Fruit fly (Drosophila melanogaster): Measurements from ENCODE around the gene CG13946.

The CG13946 gene

dm6 chr2L:740031-740430 is 36.3 kb upstream of the CG13946 start (continued):
- no peak; the same call in 1 of the 2 replicates for TF ChIP-seq CG6272 (GFP tag; IDR thresholded peaks at IDR 0.05)
- peak; percentile 67; the same call in 2 of the 3 replicates for TF ChIP-seq CG6791 (GFP tag; IDR thresholded peaks at IDR 0.05; ENCODE audit: partially characterized antibody)
- no peak for TF ChIP-seq pnt (GFP tag; optimal IDR thresholded peaks at IDR 0.05)
- peak; percentile 27 for TF ChIP-seq Jarid2 (GFP tag; optimal IDR thresholded peaks at IDR 0.05)
- TF ChIP-seq CG34376 (GFP tag; optimal IDR thresholded peaks at IDR 0.05): no peak
- TF ChIP-seq E2f2 (GFP tag; IDR thresholded peaks at IDR 0.05): 0 out of 2 replicates have a peak, but pooled peaks have one; percentile 8
- no peak for TF ChIP-seq bowl (GFP tag; IDR thresholded peaks at IDR 0.05)
- TF ChIP-seq kni (GFP tag; optimal IDR thresholded peaks at IDR 0.05): no peak
- no peak for TF ChIP-seq Blimp-1 (GFP tag; optimal IDR thresholded peaks at IDR 0.05)
- peak; percentile 21 for TF ChIP-seq Hr3 (GFP tag; optimal IDR thresholded peaks at IDR 0.05)
- TF ChIP-seq CG11398 (GFP tag; optimal IDR thresholded peaks at IDR 0.05): no peak
- no peak for TF ChIP-seq CG7556 (GFP tag; optimal IDR thresholded peaks at IDR 0.05)
- TF ChIP-seq cato (GFP tag; optimal IDR thresholded peaks at IDR 0.05; ENCODE audit: borderline replicate concordance): no peak
- TF ChIP-seq CG13287 (GFP tag; IDR thresholded peaks at IDR 0.05; ENCODE audit: partially characterized antibody): 0 out of 2 replicates have a peak, but pooled peaks have one; percentile 40
- TF ChIP-seq unc-4 (GFP tag; IDR thresholded peaks at IDR 0.05; ENCODE audit: partially characterized antibody): no peak
- TF ChIP-seq dysf (GFP tag; IDR thresholded peaks at IDR 0.05): peak; percentile 37; the same call in 1 of the 3 replicates
- no peak for TF ChIP-seq ham (GFP tag; IDR thresholded peaks at IDR 0.05)
- no peak for TF ChIP-seq so (GFP tag; IDR thresholded peaks at IDR 0.05)
- TF ChIP-seq CG13624 (GFP tag; optimal IDR thresholded peaks at IDR 0.05): no peak
- TF ChIP-seq fd64A (GFP tag; optimal IDR thresholded peaks at IDR 0.05): no peak
- TF ChIP-seq CG33557 (GFP tag; optimal IDR thresholded peaks at IDR 0.05): no peak
- no peak for TF ChIP-seq Trl (optimal IDR thresholded peaks at IDR 0.05)
- TF ChIP-seq Trl (GFP tag; optimal IDR thresholded peaks at IDR 0.05): no peak
- no peak for TF ChIP-seq CG8359 (GFP tag; optimal IDR thresholded peaks at IDR 0.05; ENCODE audit: borderline replicate concordance)
- no peak for TF ChIP-seq CG43689 (GFP tag; IDR thresholded peaks at IDR 0.05)
- TF ChIP-seq Dek (tag; optimal IDR thresholded peaks at IDR 0.05): no peak
- TF ChIP-seq Bteb2 (GFP tag; optimal IDR thresholded peaks at IDR 0.05): no peak
- TF ChIP-seq gfzf (GFP tag; optimal IDR thresholded peaks at IDR 0.05): no peak
- TF ChIP-seq CG17361 (GFP tag; IDR thresholded peaks at IDR 0.05): no peak; the same call in 2 of the 3 replicates
- no peak for TF ChIP-seq gt (GFP tag; IDR thresholded peaks at IDR 0.05)
- no peak for TF ChIP-seq en (GFP tag; optimal IDR thresholded peaks at IDR 0.05)
- peak; percentile 54; the same call in 1 of the 3 replicates for TF ChIP-seq Opbp (GFP tag; IDR thresholded peaks at IDR 0.05; ENCODE audit: partially characterized antibody)
- TF ChIP-seq CG6689 (GFP tag; IDR thresholded peaks at IDR 0.05): no peak
- no peak for TF ChIP-seq CG10274 (GFP tag; optimal IDR thresholded peaks at IDR 0.05)
- TF ChIP-seq ssp (GFP tag; IDR thresholded peaks at IDR 0.05): peak; percentile 41; the same call in 1 of the 2 replicates
- TF ChIP-seq sim (GFP tag; IDR thresholded peaks at IDR 0.05): no peak
- no peak for TF ChIP-seq kay (GFP tag; optimal IDR thresholded peaks at IDR 0.05)
- TF ChIP-seq CG9437 (GFP tag; optimal IDR thresholded peaks at IDR 0.05): no peak
- TF ChIP-seq MTF-1 (GFP tag; optimal IDR thresholded peaks at IDR 0.05; ENCODE audit: borderline replicate concordance): no peak
- no peak for TF ChIP-seq Drgx (GFP tag; IDR thresholded peaks at IDR 0.05)
- TF ChIP-seq Atf-2 (GFP tag; optimal IDR thresholded peaks at IDR 0.05): no peak
- TF ChIP-seq dati (GFP tag; IDR thresholded peaks at IDR 0.05): no peak
- TF ChIP-seq zfh2 (GFP tag; optimal IDR thresholded peaks at IDR 0.05): no peak
- TF ChIP-seq Ptx1 (GFP tag; IDR thresholded peaks at IDR 0.05): peak; percentile 39; the same call in 1 of the 2 replicates
- TF ChIP-seq lab (GFP tag; optimal IDR thresholded peaks at IDR 0.05): no peak
- peak; percentile 14; the same call in 1 of the 3 replicates for TF ChIP-seq H15 (GFP tag; IDR thresholded peaks at IDR 0.05)
- TF ChIP-seq CG4282 (GFP tag; optimal IDR thresholded peaks at IDR 0.05): no peak
- TF ChIP-seq gem (tag; optimal IDR thresholded peaks at IDR 0.05): no peak
- TF ChIP-seq CG8478 (optimal IDR thresholded peaks at IDR 0.05): peak; percentile 88
- no peak for TF ChIP-seq ac (GFP tag; optimal IDR thresholded peaks at IDR 0.05)
- peak; percentile 81; the same call in 2 of the 4 replicates for TF ChIP-seq chinmo (GFP tag; IDR thresholded peaks at IDR 0.05; ENCODE audit: partially characterized antibody)

Measured in whole organism, embryonic.